Worm (Caenorhabditis elegans) whole organism, mixed stage, embryonic: ENCODE data around the gene F26G1.11.

Source experiments
- M03D4.4 ChIP-seq: sonication (generic microtip); optimal IDR thresholded peaks from 2 replicates; lab custom pipeline; 2017; ENCODE audit warnings: mild to moderate bottlenecking, missing genetic modification characterization, missing compliant biosample characterization
- bed-3 ChIP-seq: fragments of 200-800 bp; sonication (Bioruptor generic); optimal IDR thresholded peaks from 3 replicates; lab custom pipeline; 2018; ENCODE audit warnings: mild to moderate bottlenecking, missing genetic modification characterization, moderate library complexity, missing compliant biosample characterization
- blmp-1 ChIP-seq: fragments of 150-350 bp; optimal IDR thresholded peaks from 2 replicates; lab custom pipeline; 2014; ENCODE audit warnings: missing biosample characterization, missing genetic modification characterization
- ceh-39 ChIP-seq: fragments of 150-350 bp; optimal IDR thresholded peaks from 2 replicates; lab custom pipeline; 2014; ENCODE audit warnings: missing biosample characterization, missing genetic modification characterization
- ceh-43 ChIP-seq: fragments of 200-800 bp; sonication (Bioruptor generic); optimal IDR thresholded peaks from 2 replicates; lab custom pipeline; 2018; ENCODE audit warnings: mild to moderate bottlenecking, missing genetic modification characterization, moderate library complexity, missing compliant biosample characterization
- ceh-83 ChIP-seq: fragments of 200-800 bp; sonication (Bioruptor generic); optimal IDR thresholded peaks from 2 replicates; lab custom pipeline; 2018; ENCODE audit warnings: mild to moderate bottlenecking, missing genetic modification characterization, missing compliant biosample characterization
- ces-1 ChIP-seq: fragments of 150-350 bp; optimal IDR thresholded peaks from 2 replicates; lab custom pipeline; 2014; ENCODE audit warnings: missing biosample characterization, missing genetic modification reagents, missing genetic modification characterization
- cnd-1 ChIP-seq: fragments of 200-800 bp; sonication (Bioruptor generic); optimal IDR thresholded peaks from 2 replicates; lab custom pipeline; 2018; ENCODE audit warnings: mild to moderate bottlenecking, missing genetic modification characterization, missing compliant biosample characterization
- drap-1 ChIP-seq: fragments of 200-800 bp; sonication (Bioruptor generic); optimal IDR thresholded peaks from 3 replicates; lab custom pipeline; 2018; ENCODE audit warnings: mild to moderate bottlenecking, missing genetic modification characterization, missing compliant biosample characterization
- elt-1 ChIP-seq: sonication (generic microtip); optimal IDR thresholded peaks from 2 replicates; lab custom pipeline; 2017; ENCODE audit warnings: missing genetic modification characterization, mild to moderate bottlenecking, missing compliant biosample characterization, antibody characterized with exemption, moderate library complexity, borderline replicate concordance; ENCODE audit not compliant: insufficient read depth
- elt-3 ChIP-seq: fragments of 150-350 bp; optimal IDR thresholded peaks from 2 replicates; lab custom pipeline; 2014; ENCODE audit warnings: missing biosample characterization, missing genetic modification characterization
- ham-2 ChIP-seq: fragments of 200-800 bp; sonication (Bioruptor generic); optimal IDR thresholded peaks from 2 replicates; lab custom pipeline; 2018; ENCODE audit warnings: mild to moderate bottlenecking, missing genetic modification characterization, missing compliant biosample characterization
- hlh-1 ChIP-seq: fragments of 150-350 bp; optimal IDR thresholded peaks from 2 replicates; lab custom pipeline; 2014; ENCODE audit warnings: missing biosample characterization, missing genetic modification reagents, missing genetic modification characterization
- lin-13 ChIP-seq: fragments of 150-350 bp; optimal IDR thresholded peaks from 2 replicates; lab custom pipeline; 2014; ENCODE audit warnings: missing biosample characterization, missing genetic modification characterization
- lin-32 ChIP-seq: fragments of 200-800 bp; sonication (Bioruptor generic); optimal IDR thresholded peaks from 2 replicates; lab custom pipeline; 2018; ENCODE audit warnings: mild to moderate bottlenecking, missing genetic modification characterization, missing compliant biosample characterization
- lsy-2 ChIP-seq: fragments of 150-350 bp; optimal IDR thresholded peaks from 2 replicates; lab custom pipeline; 2014; ENCODE audit warnings: missing biosample characterization, missing genetic modification characterization
- mab-5 ChIP-seq: fragments of 150-350 bp; optimal IDR thresholded peaks from 2 replicates; lab custom pipeline; 2014; ENCODE audit warnings: missing biosample characterization, missing genetic modification characterization
- mep-1 ChIP-seq: fragments of 150-350 bp; optimal IDR thresholded peaks from 2 replicates; lab custom pipeline; 2017; ENCODE audit warnings: missing biosample characterization, missing genetic modification reagents, missing genetic modification characterization, inconsistent platforms
- nhr-12 ChIP-seq: fragments of 150-350 bp; optimal IDR thresholded peaks from 2 replicates; lab custom pipeline; 2014; ENCODE audit warnings: missing biosample characterization, missing genetic modification characterization
- nhr-237 ChIP-seq: fragments of 150-350 bp; optimal IDR thresholded peaks from 2 replicates; lab custom pipeline; 2014; ENCODE audit warnings: missing biosample characterization, missing genetic modification characterization
- nhr-28 ChIP-seq: fragments of 150-350 bp; optimal IDR thresholded peaks from 2 replicates; lab custom pipeline; 2014; ENCODE audit warnings: missing biosample characterization, missing genetic modification characterization
- nhr-76 ChIP-seq: sonication (generic microtip); optimal IDR thresholded peaks from 2 replicates; lab custom pipeline; 2017; ENCODE audit warnings: missing biosample characterization, missing genetic modification characterization
- sem-2 ChIP-seq: fragments of 200-800 bp; sonication (Bioruptor generic); optimal IDR thresholded peaks from 2 replicates; lab custom pipeline; 2018; ENCODE audit warnings: mild to moderate bottlenecking, missing genetic modification characterization, missing compliant biosample characterization
- snpc-4 ChIP-seq: fragments of 150-350 bp; optimal IDR thresholded peaks from 2 replicates; lab custom pipeline; 2014; ENCODE audit warnings: missing biosample characterization, missing genetic modification characterization
- sptf-1 ChIP-seq: sonication (generic microtip); optimal IDR thresholded peaks from 2 replicates; lab custom pipeline; 2017; ENCODE audit warnings: mild to moderate bottlenecking, missing genetic modification characterization, moderate library complexity, missing compliant biosample characterization
- tbx-8 ChIP-seq: fragments of 200-800 bp; sonication (Bioruptor generic); optimal IDR thresholded peaks from 2 replicates; lab custom pipeline; 2018; ENCODE audit warnings: mild to moderate bottlenecking, missing genetic modification characterization, moderate library complexity, missing compliant biosample characterization
- unc-120 ChIP-seq: sonication (generic microtip); optimal IDR thresholded peaks from 2 replicates; lab custom pipeline; 2017; ENCODE audit warnings: missing genetic modification characterization, missing compliant biosample characterization; ENCODE audit not compliant: poor library complexity, severe bottlenecking
- unc-39 ChIP-seq: fragments of 150-350 bp; optimal IDR thresholded peaks from 2 replicates; lab custom pipeline; 2014; ENCODE audit warnings: missing biosample characterization, missing genetic modification characterization
- unc-62 ChIP-seq: fragments of 150-350 bp; optimal IDR thresholded peaks from 2 replicates; lab custom pipeline; 2014; ENCODE audit warnings: missing biosample characterization, missing genetic modification reagents, missing genetic modification characterization
- zip-8 ChIP-seq: fragments of 150-350 bp; optimal IDR thresholded peaks from 2 replicates; lab custom pipeline; 2014; ENCODE audit warnings: missing biosample characterization, missing genetic modification characterization

F26G1.11 gene

DNA sequence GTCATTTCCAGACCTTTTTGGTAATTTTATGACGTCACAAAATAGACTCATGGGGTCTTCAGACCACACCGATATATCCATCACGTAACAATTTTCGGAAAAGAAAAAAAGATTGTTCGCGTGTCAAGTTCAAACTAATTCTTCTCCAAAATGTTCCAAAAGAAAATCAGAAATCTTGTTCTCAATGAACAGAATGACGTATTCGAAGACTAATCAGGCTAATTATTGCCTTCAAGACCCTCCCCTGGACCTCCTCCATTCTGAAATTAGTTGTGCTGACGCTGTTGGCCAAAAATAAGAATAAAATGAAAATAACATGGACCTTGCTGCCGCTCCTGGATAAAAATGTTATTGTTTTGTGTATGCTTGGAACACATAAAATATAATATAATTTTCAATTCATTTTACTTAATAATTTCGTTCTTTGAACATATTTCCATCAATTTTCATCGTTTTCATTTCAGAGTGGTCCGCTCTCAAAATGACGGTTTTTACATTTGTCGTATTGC, 13.0 kb downstream of the F26G1.11 start, which contains the start of gene F26G1.15:
Gene F26G1.15, plus strand, starts transcription at position 459 of the 509 bp plus-strand sequence.
- TF ChIP-seq zip-8 (tag; lab: Kevin White, UChicago): peak; percentile 74
- no peak for TF ChIP-seq ceh-39 (tag; lab: Kevin White, UChicago)
- TF ChIP-seq M03D4.4 (tag; lab: Kevin White, UChicago): no peak
- no peak for TF ChIP-seq elt-1
- TF ChIP-seq lin-13 (tag; lab: Kevin White, UChicago): no peak
- no peak for TF ChIP-seq sptf-1 (tag; lab: Kevin White, UChicago)
- TF ChIP-seq nhr-237: no peak
- no peak for TF ChIP-seq ces-1 (GFP tag; lab: Kevin White, UChicago)
- TF ChIP-seq unc-62 (GFP tag; lab: Kevin White, UChicago): no peak

DNA sequence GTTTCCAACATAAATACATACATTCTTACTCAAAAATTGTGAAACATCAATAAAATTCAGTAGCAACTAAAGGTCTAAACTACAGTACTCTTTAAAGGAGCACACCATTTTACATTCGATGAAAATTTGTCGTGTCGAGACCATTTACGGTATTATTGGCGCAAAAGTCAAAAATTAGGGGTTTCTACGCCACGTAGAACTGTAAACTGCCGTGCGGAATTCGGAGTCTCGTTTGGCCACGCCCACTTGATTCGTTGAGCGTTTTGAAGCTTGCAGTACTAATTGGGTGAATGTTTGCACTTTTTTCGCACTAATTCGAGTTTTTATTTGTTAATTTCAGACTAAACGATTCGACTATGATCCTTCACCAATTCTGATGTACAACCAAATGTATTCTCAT, 13.8 kb downstream of the F26G1.11 start:
- TF ChIP-seq ceh-43 (GFP tag; lab: Kevin White, UChicago) (no peak), blmp-1 (tag; lab: Kevin White, UChicago) (no peak), nhr-28 (no peak), unc-39 (tag; lab: Kevin White, UChicago) (no peak), zip-8 (tag; lab: Kevin White, UChicago) (no peak), nhr-76 (no peak), nhr-12 (tag; lab: Kevin White, UChicago) (no peak), M03D4.4 (tag; lab: Kevin White, UChicago) (no peak)

DNA sequence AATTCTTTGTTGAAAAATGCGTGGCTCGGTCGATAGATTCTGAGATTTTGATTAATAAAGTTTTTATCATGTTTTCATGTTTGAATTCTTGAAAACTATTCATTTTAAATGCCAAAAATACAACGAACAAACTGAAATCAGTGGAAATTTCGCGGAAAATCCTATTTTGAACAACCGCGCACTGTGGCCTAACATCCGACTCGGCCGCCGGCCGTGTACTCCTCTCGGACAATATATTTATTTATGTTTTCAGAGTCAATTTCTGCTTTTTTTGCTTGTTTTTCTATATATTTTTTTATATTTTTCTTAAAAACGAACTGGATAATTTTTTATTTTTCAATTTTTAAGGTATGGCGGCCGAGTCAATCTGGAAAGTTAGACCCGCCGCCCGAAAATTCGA, 14.3 kb downstream of the F26G1.11 start, which contains the start of gene F26G1.1:
Gene F26G1.1, plus strand, starts transcription at position 347 of the 400 bp plus-strand sequence.
- TF ChIP-seq bed-3 (GFP tag; lab: Kevin White, UChicago) (no peak), hlh-1 (tag; lab: Kevin White, UChicago) (no peak), lsy-2 (tag; lab: Kevin White, UChicago) (peak; percentile 46), unc-120 (tag; lab: Kevin White, UChicago) (peak; percentile 20), mep-1 (tag; lab: Kevin White, UChicago) (no peak), elt-3 (tag; lab: Kevin White, UChicago) (no peak), lin-13 (tag; lab: Kevin White, UChicago) (peak; percentile 1), ceh-83 (GFP tag; lab: Kevin White, UChicago) (peak; percentile 64), lin-32 (GFP tag; lab: Kevin White, UChicago) (no peak), ham-2 (GFP tag; lab: Kevin White, UChicago) (no peak), tbx-8 (GFP tag; lab: Kevin White, UChicago) (no peak), sptf-1 (tag; lab: Kevin White, UChicago) (peak; percentile 48), zip-8 (tag; lab: Kevin White, UChicago) (no peak), cnd-1 (tag; lab: Kevin White, UChicago) (peak; percentile 21)

DNA sequence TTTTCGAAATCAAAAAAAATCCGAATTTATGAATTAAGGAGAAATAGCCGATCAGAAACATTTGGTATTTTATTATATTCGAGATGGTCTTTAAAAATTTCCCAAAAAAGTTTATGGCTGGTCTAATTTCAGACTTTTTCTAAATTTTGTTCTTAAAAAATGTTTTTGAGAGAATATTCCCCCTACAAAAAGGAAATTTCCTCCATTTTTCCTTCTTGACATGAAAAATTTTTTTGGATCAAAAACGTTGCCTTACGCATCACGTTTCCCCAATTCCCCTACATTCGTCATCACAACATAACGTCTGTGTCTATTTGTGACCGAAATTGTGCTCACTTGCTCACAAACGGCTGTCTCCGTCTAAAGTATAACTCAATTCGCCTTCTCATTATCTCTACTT, 16.4 kb downstream of the F26G1.11 start:
- TF ChIP-seq mep-1 (tag; lab: Kevin White, UChicago): no peak

DNA sequence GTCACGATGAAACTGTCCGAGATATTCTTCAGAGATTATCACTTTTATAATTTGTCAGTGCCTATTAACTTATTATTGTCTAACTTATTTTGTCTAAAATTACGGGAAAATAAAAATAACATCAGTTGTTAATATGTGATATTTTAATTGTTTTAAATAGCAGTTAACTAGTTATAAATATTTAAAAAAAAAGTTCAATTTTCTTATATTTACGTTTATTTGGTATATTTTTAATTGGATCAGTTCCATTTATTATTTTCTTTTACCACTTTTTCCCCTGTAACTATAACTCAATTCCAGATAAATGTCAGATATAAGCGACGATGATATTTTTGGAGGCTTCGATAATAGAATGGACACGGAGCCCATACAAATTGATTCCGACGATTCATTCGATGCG, 18.5 kb downstream of the F26G1.11 start, which contains the start of gene C33F10.4:
Gene C33F10.4, plus strand, starts transcription at position 301 of the 400 bp plus-strand sequence.
- TF ChIP-seq mab-5 (tag; lab: Kevin White, UChicago) (no peak), sem-2 (GFP tag; lab: Kevin White, UChicago) (no peak), nhr-12 (tag; lab: Kevin White, UChicago) (no peak), nhr-237 (no peak), snpc-4 (no peak), tbx-8 (GFP tag; lab: Kevin White, UChicago) (no peak), ceh-39 (tag; lab: Kevin White, UChicago) (no peak), nhr-28 (no peak), mep-1 (tag; lab: Kevin White, UChicago) (no peak)

DNA sequence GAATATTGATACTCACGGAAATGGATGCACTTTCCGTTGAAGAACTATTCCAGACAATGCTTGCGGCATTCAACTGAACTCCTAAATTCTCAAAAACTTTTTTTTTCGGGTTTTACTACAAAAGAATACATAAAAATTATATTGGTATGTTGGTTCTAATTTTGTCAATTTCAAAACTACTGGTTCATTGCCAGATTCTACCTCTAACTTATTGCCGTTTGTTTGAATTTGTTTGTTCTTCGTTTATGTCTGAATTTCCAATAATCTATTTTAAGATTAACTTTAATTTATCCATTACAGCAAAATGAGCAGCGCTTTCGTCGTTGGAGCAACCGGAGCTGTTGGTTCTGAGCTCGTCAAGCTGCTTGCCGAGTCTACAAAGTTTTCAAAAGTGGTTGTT, 20.1 kb downstream of the F26G1.11 start, which contains the start of gene C33F10.14:
Gene C33F10.14, plus strand, starts transcription at position 301 of the 400 bp plus-strand sequence.
- TF ChIP-seq snpc-4: no peak
- no peak for TF ChIP-seq unc-39 (tag; lab: Kevin White, UChicago)
- TF ChIP-seq M03D4.4 (tag; lab: Kevin White, UChicago): no peak
- TF ChIP-seq drap-1: no peak
- TF ChIP-seq ces-1 (GFP tag; lab: Kevin White, UChicago): no peak
